Worm (Caenorhabditis elegans) whole organism, L1 larva: ENCODE data around the gene vamp-7.
A peak's percentile ranks its signal among the peaks of the same experiment; 100 is the strongest.

ENCODE experiments used
- C34B4.2 ChIP-seq: sonication (generic microtip); optimal IDR thresholded peaks from 2 replicates; lab custom pipeline; 2017; ENCODE audit warnings: mild to moderate bottlenecking, missing genetic modification characterization, missing compliant biosample characterization
- F16B12.6 ChIP-seq: fragments of 150-350 bp; optimal IDR thresholded peaks from 2 replicates; lab custom pipeline; 2014; ENCODE audit warnings: missing biosample characterization, missing genetic modification characterization
- Y116A8C.19 ChIP-seq: sonication (generic microtip); optimal IDR thresholded peaks from 2 replicates; lab custom pipeline; 2016; ENCODE audit warnings: missing compliant biosample characterization, missing genetic modification characterization, borderline replicate concordance
- dpl-1 ChIP-seq, 3 experiments: fragments of 150-350 bp in 2 of 3; sonication (generic microtip) in 1 of 3; optimal IDR thresholded peaks; 2 replicates each; lab custom pipeline; 2014 to 2017; ENCODE audit warnings: missing biosample characterization in 3 of 3, missing genetic modification characterization in 3 of 3, missing genetic modification reagents in 3 of 3
- dsc-1 ChIP-seq: sonication (generic microtip); optimal IDR thresholded peaks from 2 replicates; lab custom pipeline; 2016; ENCODE audit warnings: mild to moderate bottlenecking, missing genetic modification characterization, missing compliant biosample characterization
- efl-1 ChIP-seq, 4 experiments: fragments of 150-350 bp; optimal IDR thresholded peaks in 3 of 4; peaks in 1 of 4; 1 replicate in 1 of 4; 2 replicates in 3 of 4; lab custom pipeline; 2014; ENCODE audit warnings: missing biosample characterization in 2 of 4, missing genetic modification characterization in 2 of 4, missing genetic modification reagents in 2 of 4
- efl-3 ChIP-seq: fragments of 200-800 bp; sonication (Bioruptor generic); optimal IDR thresholded peaks from 2 replicates; lab custom pipeline; 2018; ENCODE audit warnings: mild to moderate bottlenecking, missing genetic modification characterization, missing compliant biosample characterization
- elt-2 ChIP-seq: sonication (generic microtip); optimal IDR thresholded peaks from 2 replicates; lab custom pipeline; 2016; ENCODE audit warnings: missing genetic modification characterization, mild to moderate bottlenecking, inconsistent platforms, missing compliant biosample characterization, missing genetic modification reagents
- elt-3 ChIP-seq, 6 experiments: fragments of 150-350 bp in 1 of 6; sonication (generic microtip); optimal IDR thresholded peaks; 2 replicates each; lab custom pipeline; 2017 to 2018; ENCODE audit warnings: missing biosample characterization in 6 of 6, missing genetic modification characterization in 6 of 6, inconsistent platforms in 1 of 6
- ets-5 ChIP-seq: fragments of 200-800 bp; sonication (Bioruptor generic); IDR thresholded peaks from 2 replicates; pipeline ENCODE4 v1.3.6; 2022; ENCODE audit warnings: missing genetic modification characterization, missing compliant biosample characterization
- fos-1 ChIP-seq: fragments of 150-350 bp; optimal IDR thresholded peaks from 2 replicates; lab custom pipeline; 2014; ENCODE audit warnings: missing biosample characterization, missing genetic modification characterization
- grh-1 ChIP-seq: fragments of 200-800 bp; sonication (Bioruptor generic); IDR thresholded peaks from 2 replicates; pipeline ENCODE4 v1.3.6; 2022; ENCODE audit warnings: missing genetic modification reagents, missing genetic modification characterization, missing compliant biosample characterization
- hlh-17 ChIP-seq: fragments of 200-800 bp; sonication (Bioruptor generic); optimal IDR thresholded peaks from 2 replicates; lab custom pipeline; 2018; ENCODE audit warnings: missing genetic modification characterization, mild to moderate bottlenecking, missing compliant biosample characterization, moderate library complexity, borderline replicate concordance
- hlh-4 ChIP-seq: sonication (generic microtip); optimal IDR thresholded peaks from 2 replicates; lab custom pipeline; 2016; ENCODE audit warnings: mild to moderate bottlenecking, missing genetic modification characterization, missing compliant biosample characterization
- hpl-2 ChIP-seq: fragments of 150-350 bp; optimal IDR thresholded peaks from 2 replicates; lab custom pipeline; 2014; ENCODE audit warnings: missing biosample characterization, missing genetic modification reagents, missing genetic modification characterization
- irx-1 ChIP-seq: sonication (generic microtip); optimal IDR thresholded peaks from 2 replicates; lab custom pipeline; 2016; ENCODE audit warnings: missing genetic modification characterization, missing compliant biosample characterization
- jun-1 ChIP-seq: fragments of 150-350 bp; optimal IDR thresholded peaks from 2 replicates; lab custom pipeline; 2014; ENCODE audit warnings: missing biosample characterization, missing genetic modification reagents, missing genetic modification characterization
- lin-35 ChIP-seq, 2 experiments: fragments of 150-350 bp; optimal IDR thresholded peaks; 2 replicates each; lab custom pipeline; 2014; ENCODE audit warnings: missing biosample characterization in 2 of 2, missing genetic modification characterization in 2 of 2, missing genetic modification reagents in 2 of 2
- mef-2 ChIP-seq: fragments of 150-350 bp; optimal IDR thresholded peaks from 2 replicates; lab custom pipeline; 2014; ENCODE audit warnings: missing biosample characterization, missing genetic modification characterization
- nhr-12 ChIP-seq: sonication (generic microtip); optimal IDR thresholded peaks from 2 replicates; lab custom pipeline; 2017; ENCODE audit warnings: missing biosample characterization, missing genetic modification characterization
- nhr-19 ChIP-seq: fragments of 200-800 bp; sonication (Bioruptor generic); conservative IDR thresholded peaks from 2 replicates; pipeline ENCODE4 v1.3.6; 2022; ENCODE audit warnings: missing genetic modification characterization, missing compliant biosample characterization
- nhr-20 ChIP-seq: sonication (generic microtip); optimal IDR thresholded peaks from 2 replicates; lab custom pipeline; 2016; ENCODE audit warnings: mild to moderate bottlenecking, missing genetic modification characterization, missing compliant biosample characterization
- nhr-237 ChIP-seq: fragments of 150-350 bp; optimal IDR thresholded peaks from 2 replicates; lab custom pipeline; 2014; ENCODE audit warnings: missing biosample characterization, missing genetic modification characterization
- nhr-28 ChIP-seq: fragments of 150-350 bp; optimal IDR thresholded peaks from 2 replicates; lab custom pipeline; 2014; ENCODE audit warnings: missing biosample characterization, missing genetic modification characterization
- nhr-47 ChIP-seq: sonication (generic microtip); optimal IDR thresholded peaks from 2 replicates; lab custom pipeline; 2016; ENCODE audit warnings: mild to moderate bottlenecking, missing genetic modification characterization, moderate library complexity, missing compliant biosample characterization
- pqm-1 ChIP-seq: sonication (generic microtip); optimal IDR thresholded peaks from 3 replicates; lab custom pipeline; 2017; ENCODE audit warnings: missing biosample characterization, missing genetic modification characterization
- rnt-1 ChIP-seq: sonication (generic microtip); optimal IDR thresholded peaks from 2 replicates; lab custom pipeline; 2016; ENCODE audit warnings: mild to moderate bottlenecking, missing genetic modification characterization, moderate library complexity, missing compliant biosample characterization
- skn-1 ChIP-seq: fragments of 150-350 bp; optimal IDR thresholded peaks from 2 replicates; lab custom pipeline; 2014; ENCODE audit warnings: missing biosample characterization, missing genetic modification characterization
- snpc-4 ChIP-seq: fragments of 150-350 bp; optimal IDR thresholded peaks from 2 replicates; lab custom pipeline; 2014; ENCODE audit warnings: missing biosample characterization, missing genetic modification characterization
- sox-4 ChIP-seq: sonication (generic microtip); optimal IDR thresholded peaks from 2 replicates; lab custom pipeline; 2016; ENCODE audit warnings: missing genetic modification characterization, missing compliant biosample characterization
- sptf-1 ChIP-seq: fragments of 150-350 bp; optimal IDR thresholded peaks from 2 replicates; lab custom pipeline; 2014; ENCODE audit warnings: missing biosample characterization, missing genetic modification characterization
- unc-30 ChIP-seq: sonication (generic microtip); optimal IDR thresholded peaks from 2 replicates; lab custom pipeline; 2017; ENCODE audit warnings: missing biosample characterization, missing genetic modification characterization
- unc-86 ChIP-seq: sonication (generic microtip); optimal IDR thresholded peaks from 2 replicates; lab custom pipeline; 2016; ENCODE audit warnings: missing genetic modification characterization, missing compliant biosample characterization
- xbp-1 ChIP-seq: sonication (generic microtip); optimal IDR thresholded peaks from 2 replicates; lab custom pipeline; 2016; ENCODE audit warnings: missing genetic modification characterization, missing compliant biosample characterization
- ztf-11 ChIP-seq, 2 experiments: sonication (generic microtip); optimal IDR thresholded peaks; 2 replicates each; lab custom pipeline; 2016 to 2017; ENCODE audit warnings: missing genetic modification characterization in 2 of 2, missing biosample characterization in 1 of 2, missing compliant biosample characterization in 1 of 2

The vamp-7 gene

DNA sequence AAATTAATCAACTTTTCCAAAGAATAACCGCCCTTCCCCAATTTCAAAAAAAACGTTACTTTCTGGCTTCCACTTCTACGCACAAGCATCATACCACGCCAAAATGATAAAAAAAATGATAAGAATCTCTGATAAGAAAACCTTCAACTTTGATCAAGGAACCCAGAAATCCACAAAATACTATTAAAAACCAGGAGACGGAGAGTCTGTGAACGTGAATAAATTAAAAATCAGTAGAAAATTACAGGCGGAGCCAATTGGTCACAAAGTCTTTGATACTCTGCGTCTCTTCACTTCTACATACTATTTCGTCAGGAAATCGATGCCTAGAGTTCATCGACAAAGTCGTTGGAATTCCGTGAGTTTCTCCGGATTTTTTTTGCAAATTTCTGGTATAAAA, 10.8 kb downstream of the vamp-7 start, which contains the start of gene smf-3:
TSS of gene smf-3 (plus strand) at position 259 of the 400 bp plus-strand sequence.
- TF ChIP-seq ets-5 (GFP tag; lab: Robert Waterston, UW), result no peak
- TF ChIP-seq F16B12.6 (tag; lab: Kevin White, UChicago), result no peak
- TF ChIP-seq hlh-4 (tag; lab: Kevin White, UChicago), result no peak
- no peak for TF ChIP-seq nhr-47
- TF ChIP-seq grh-1, result no peak
- TF ChIP-seq nhr-20 (tag; lab: Kevin White, UChicago), result peak; percentile 15
- TF ChIP-seq lin-35 (GFP tag; optimal IDR thresholded peaks at IDR 0.05; lab: Kevin White, UChicago), result peak in 1 of 2 experiments; percentile 42
- peak; percentile 94 for TF ChIP-seq elt-2 (tag; lab: Kevin White, UChicago)
- no peak for TF ChIP-seq snpc-4
- TF ChIP-seq rnt-1 (tag; lab: Kevin White, UChicago), result no peak
- TF ChIP-seq sptf-1 (tag; lab: Kevin White, UChicago), result no peak
- TF ChIP-seq, all 84 proteins: peak for 3

DNA sequence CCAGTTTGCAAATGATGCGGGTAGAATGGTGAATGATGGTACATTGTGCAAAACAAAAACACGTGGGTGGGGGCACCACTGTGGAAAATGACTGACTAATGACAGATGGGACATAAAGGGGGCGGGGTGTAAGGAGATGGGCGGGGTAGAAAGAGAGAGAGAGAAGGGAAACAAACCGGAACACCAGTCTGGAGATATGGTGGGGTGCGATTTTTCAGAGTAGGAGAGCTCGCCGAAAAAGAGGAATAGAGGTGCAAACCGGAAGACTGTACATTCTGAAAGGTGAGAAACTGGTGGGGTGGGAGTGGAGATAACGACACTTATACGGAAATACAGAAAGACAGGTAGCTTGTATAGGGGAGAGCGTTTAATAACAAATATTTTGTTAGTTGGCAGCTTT, 20.3 kb downstream of the vamp-7 start, which contains the start of gene ngn-1:
TSS of gene ngn-1 (minus strand) at position 101 of the 400 bp plus-strand sequence.
- TF ChIP-seq ets-5 (GFP tag; lab: Robert Waterston, UW), result no peak
- no peak for TF ChIP-seq xbp-1 (tag; lab: Kevin White, UChicago)
- no peak for TF ChIP-seq dsc-1 (tag; lab: Kevin White, UChicago)
- no peak for TF ChIP-seq efl-3
- TF ChIP-seq nhr-28 (tag; lab: Kevin White, UChicago), result no peak
- TF ChIP-seq hlh-17 (GFP tag; lab: Kevin White, UChicago), result no peak
- no peak for TF ChIP-seq Y116A8C.19
- no peak for TF ChIP-seq pqm-1 (tag; lab: Kevin White, UChicago)
- TF ChIP-seq unc-30 (tag; lab: Kevin White, UChicago), result no peak
- TF ChIP-seq nhr-19 (GFP tag; lab: Robert Waterston, UW), result no peak
- TF ChIP-seq sox-4 (tag; lab: Kevin White, UChicago), result no peak
- TF ChIP-seq, all 84 proteins: peak for 0

DNA sequence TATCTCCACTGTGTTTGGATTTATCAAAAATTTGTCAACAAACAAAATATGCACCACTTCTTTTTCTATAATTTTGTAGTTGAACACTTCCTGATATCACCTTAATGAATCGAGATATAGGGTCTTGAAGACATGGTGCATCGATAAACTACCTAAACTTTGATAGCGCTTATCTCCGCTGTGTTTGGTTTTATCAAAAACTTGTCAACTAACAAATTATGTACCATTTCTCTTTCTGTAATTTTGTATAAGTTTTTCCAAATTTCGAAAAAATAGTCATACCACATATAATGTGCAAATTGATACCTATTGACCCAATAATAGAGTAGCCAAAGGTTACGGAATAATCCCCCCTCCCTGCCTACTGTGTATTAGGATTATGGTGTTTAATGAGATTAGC, 22.3 kb downstream of the vamp-7 start:
- TF ChIP-seq irx-1 (tag; lab: Kevin White, UChicago) (no peak), fos-1 (tag; lab: Kevin White, UChicago) (no peak), xbp-1 (tag; lab: Kevin White, UChicago) (no peak), ztf-11 (tag; optimal IDR thresholded peaks at IDR 0.05; lab: Kevin White, UChicago) (no peak), nhr-12 (tag; lab: Kevin White, UChicago) (no peak)

DNA sequence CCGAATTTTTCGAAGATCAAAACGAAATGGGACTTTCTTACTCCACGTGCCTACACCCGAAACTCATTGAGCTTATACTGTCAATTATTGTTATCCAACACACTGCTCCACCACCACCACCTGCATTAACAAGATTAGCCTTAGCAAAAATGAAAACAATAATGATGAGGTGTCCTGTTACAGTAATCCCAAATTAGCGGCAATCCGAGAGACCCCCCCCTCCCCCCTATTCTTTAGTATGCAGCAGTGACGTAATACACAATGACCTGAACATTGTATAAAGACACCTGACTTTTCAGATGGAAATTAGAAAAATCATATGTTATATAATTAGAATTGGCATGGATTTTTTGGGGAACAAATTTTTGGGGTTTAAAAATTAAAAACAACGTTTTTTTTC, 27.1 kb downstream of the vamp-7 start:
- TF ChIP-seq unc-30 (tag; lab: Kevin White, UChicago), result no peak
- no peak for TF ChIP-seq dpl-1 (GFP tag; optimal IDR thresholded peaks at IDR 0.05; lab: Kevin White, UChicago)
- no peak for TF ChIP-seq jun-1 (tag; lab: Kevin White, UChicago)
- no peak for TF ChIP-seq rnt-1 (tag; lab: Kevin White, UChicago)
- no peak for TF ChIP-seq elt-3 (tag; optimal IDR thresholded peaks at IDR 0.05; lab: Kevin White, UChicago)
- TF ChIP-seq hpl-2, result no peak
- TF ChIP-seq efl-1 (optimal IDR thresholded peaks at IDR 0.05; lab: Kevin White, UChicago), result no peak
- no peak for TF ChIP-seq efl-1 (GFP tag; optimal IDR thresholded peaks at IDR 0.05 in 1 of 2; lab: Kevin White, UChicago)
- no peak for TF ChIP-seq efl-3
- no peak for TF ChIP-seq mef-2 (tag; lab: Kevin White, UChicago)
- TF ChIP-seq skn-1, result no peak
- no peak for TF ChIP-seq unc-86 (tag; lab: Kevin White, UChicago)
- no peak for TF ChIP-seq nhr-237
- TF ChIP-seq C34B4.2 (tag; lab: Kevin White, UChicago), result no peak
